Fruit fly (Drosophila melanogaster): ENCODE data around the gene CG33771.
"Not testable (repeated sequence)": the region's sequence is repeated elsewhere in the genome, so short reads cannot be mapped to it uniquely, and the experiment has no call there.

Gene CG33771

DNA sequence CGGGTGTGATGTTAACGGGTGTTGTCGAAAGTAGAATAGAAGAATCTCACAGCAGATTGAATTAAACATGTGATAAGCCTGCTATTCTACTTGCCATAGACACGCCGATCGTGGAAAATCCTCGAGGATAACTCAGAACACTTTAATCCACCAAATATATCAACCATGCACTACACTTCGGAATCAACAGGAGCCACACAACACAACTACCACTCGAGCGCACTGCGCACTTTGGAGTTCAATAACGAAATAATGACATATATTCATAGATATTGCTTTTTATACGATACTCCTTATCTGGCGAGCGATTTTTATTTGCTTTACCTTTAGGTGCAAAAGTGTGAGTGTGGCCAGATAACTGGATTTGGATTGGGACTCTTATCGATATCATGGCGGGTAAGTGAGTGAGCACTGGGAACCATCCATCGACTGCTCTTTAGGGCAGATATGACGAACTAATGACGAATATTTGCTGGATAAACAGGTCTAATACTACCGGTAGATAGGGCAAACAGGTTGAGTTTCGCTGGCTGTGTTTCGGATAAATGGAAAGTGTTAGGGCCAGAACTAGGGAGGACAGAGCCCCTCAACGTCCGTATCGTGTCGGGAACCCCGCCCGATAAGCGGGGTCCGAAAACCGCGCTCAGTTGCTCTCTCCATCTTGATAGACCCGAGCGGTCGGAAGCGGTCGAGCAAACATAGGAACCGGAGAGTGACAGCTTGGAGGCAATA lies 20.2 kb downstream of the CG33771 start, which contains the start of gene Jhbp6:
Gene Jhbp6, plus strand, starts transcription at position 682 of the 732 bp plus-strand sequence.
- no peak for TF ChIP-seq CG17801 (GFP tag; optimal IDR thresholded peaks at IDR 0.05; ENCODE audit: partially characterized antibody)

DNA sequence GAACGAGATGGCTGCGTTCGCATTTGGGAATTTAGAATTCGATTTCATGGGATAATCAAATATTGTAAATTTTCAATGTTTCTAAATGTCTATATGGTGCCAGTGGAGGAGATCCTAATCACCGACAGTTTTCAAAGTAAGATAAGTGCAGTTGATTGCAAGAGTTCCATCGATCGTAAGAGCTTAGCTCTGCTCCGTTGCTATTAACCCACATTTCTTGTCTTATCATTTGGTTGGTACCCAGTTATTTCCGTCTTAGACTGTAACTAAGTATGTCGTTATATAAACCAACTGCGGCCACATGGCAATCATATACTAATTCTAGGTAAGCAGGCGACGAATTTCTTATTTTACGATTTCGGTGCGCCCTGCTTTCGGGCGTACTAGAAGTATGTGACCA lies 21.0 kb downstream of the CG33771 start:
- no peak for TF ChIP-seq CG17801 (GFP tag; optimal IDR thresholded peaks at IDR 0.05; ENCODE audit: partially characterized antibody)

DNA sequence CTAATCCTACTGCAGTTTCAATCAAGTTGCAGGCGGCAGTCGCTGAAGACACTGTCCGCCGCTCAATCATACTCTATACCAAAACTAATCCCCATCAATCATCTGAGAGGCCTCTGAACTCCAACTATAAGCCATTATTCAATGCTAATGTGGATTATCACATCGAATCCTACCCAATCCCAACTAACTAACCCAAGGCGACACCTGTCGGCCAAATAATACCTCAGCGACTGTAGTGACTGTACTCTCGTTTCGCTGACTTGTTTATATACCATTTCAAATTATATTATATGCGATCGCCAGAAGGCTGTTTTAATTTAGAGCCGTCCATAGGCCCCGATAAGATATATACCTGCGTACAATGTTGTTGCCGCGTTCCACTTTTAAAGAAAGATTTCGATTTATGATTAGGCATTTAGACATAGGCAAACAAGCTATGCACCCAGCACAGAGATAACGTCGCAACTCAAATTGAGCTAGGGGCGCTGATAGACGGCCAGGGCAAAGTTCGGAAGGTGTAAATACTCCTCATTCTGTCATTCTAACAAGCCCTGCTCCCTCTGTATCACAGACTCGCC lies 22.6 kb downstream of the CG33771 start:
- no peak for TF ChIP-seq CG17801 (GFP tag; optimal IDR thresholded peaks at IDR 0.05; ENCODE audit: partially characterized antibody)

DNA sequence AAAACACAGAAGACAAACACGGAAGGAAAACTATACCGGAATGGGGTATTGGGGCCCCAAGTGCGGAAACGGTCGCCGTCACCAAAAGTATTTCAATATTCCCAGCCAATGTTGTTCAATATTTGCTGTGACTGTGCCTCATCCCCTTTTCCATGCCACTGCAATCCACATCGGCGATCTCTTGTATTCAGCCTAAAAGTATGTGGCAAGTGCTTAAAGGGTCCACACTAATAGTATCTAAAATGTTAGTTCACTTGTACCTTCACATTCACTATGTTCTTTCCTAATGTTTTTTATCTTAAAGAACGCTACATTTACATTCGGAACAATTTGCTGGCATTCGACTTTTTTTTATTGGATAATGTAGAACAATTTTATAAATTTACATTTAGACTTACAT lies 31.7 kb downstream of the CG33771 start:
- TF ChIP-seq CG17801 (GFP tag; optimal IDR thresholded peaks at IDR 0.05; ENCODE audit: partially characterized antibody), result no peak

DNA sequence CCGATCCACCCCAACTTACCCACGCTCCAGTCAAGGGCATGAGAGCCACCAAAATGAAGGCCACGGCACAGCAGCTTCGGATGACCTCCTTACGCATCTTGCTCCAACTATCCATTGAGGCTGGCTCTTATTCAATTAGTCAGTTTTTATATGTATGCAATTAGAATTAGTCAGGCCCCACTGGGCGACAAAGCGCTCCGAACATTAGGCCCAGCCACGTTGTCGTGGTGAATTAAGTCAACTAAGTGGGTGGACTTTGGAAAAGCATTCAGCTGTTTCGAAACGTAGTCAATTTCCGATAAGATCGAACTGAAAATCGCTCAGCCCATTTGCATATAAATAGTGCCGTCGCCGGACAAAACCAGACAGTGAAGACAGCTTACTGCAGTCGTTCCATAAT lies 37.8 kb downstream of the CG33771 start, which contains the start of the genes CG14455 and CG14456:
Gene CG14455, minus strand, starts transcription at position 101 of the 400 bp plus-strand sequence.
Gene CG14456, plus strand, starts transcription at position 236 of the 400 bp plus-strand sequence.
- no peak for TF ChIP-seq CG17801 (GFP tag; optimal IDR thresholded peaks at IDR 0.05; ENCODE audit: partially characterized antibody)

DNA sequence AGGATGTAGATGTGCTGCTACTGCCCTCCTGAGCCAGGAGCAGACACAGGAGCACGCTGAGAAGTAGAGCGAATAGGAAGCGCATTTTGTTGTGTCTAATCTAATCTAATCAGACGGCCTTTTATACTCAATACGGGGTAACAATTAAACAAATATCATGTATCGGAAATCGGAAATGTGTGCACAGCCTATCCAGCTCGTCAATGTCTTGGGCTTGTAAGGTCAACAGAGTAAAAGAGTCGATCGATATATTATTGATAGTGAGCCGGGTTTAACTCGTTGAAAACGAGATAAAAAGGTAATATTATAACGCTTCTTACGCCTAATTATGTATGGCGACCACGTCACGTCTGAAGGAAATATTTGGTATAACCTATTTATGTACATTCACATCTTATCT lies 43.2 kb downstream of the CG33771 start, which contains the start of gene CG14454:
Gene CG14454, minus strand, starts transcription at position 101 of the 400 bp plus-strand sequence.
- TF ChIP-seq CG17801 (GFP tag; optimal IDR thresholded peaks at IDR 0.05; ENCODE audit: partially characterized antibody), result not testable (repeated sequence)

DNA sequence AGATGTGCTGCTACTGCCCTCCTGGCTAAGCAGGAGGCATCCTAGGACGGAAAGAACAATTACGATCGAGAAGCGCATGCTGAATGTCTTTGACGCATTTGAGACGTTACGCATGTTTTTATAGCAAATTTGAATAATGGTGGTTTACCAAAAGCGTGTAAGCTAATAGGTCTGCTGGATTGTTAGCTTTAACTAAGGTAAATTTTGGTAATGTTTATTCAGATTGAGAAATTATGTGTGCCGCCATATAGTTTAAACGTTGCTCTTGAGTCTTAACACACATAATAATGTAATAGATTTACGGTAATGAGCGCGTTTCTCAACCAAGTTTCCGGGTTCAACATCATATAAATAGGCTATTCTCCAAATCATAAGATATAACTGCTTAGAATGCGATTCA lies 44.5 kb downstream of the CG33771 start, which contains the start of the genes CG12546 and CG14453:
Gene CG12546, minus strand, starts transcription at position 101 of the 400 bp plus-strand sequence.
Gene CG14453, plus strand, starts transcription at position 372 of the 400 bp plus-strand sequence.
- TF ChIP-seq CG17801 (GFP tag; optimal IDR thresholded peaks at IDR 0.05; ENCODE audit: partially characterized antibody), result no peak

DNA sequence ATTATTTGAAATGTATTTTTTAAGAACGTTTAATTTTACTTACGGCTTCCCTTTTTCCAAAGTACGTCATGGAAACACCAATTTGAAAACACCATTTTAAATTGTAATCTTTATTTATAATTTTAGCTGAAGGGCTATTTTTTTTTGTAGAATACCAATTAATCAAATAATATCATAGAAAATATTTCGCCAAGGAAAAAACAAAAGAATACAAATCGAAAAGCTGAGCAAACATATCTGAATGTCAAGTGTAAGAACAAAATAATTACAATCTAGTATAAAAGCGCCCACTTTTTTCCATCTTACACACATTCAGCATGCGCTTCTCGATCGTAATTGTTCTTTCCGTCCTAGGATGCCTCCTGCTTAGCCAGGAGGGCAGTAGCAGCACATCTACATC lies 46.5 kb downstream of the CG33771 start, which contains the start of gene CG14452:
Gene CG14452, plus strand, starts transcription at position 301 of the 400 bp plus-strand sequence.
- TF ChIP-seq CG17801 (GFP tag; optimal IDR thresholded peaks at IDR 0.05; ENCODE audit: partially characterized antibody), result no peak

DNA sequence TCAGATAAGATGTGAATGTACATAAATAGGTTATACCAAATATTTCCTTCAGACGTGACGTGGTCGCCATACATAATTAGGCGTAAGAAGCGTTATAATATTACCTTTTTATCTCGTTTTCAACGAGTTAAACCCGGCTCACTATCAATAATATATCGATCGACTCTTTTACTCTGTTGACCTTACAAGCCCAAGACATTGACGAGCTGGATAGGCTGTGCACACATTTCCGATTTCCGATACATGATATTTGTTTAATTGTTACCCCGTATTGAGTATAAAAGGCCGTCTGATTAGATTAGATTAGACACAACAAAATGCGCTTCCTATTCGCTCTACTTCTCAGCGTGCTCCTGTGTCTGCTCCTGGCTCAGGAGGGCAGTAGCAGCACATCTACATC lies 47.7 kb downstream of the CG33771 start, which contains the start of gene CG32453:
Gene CG32453, plus strand, starts transcription at position 301 of the 400 bp plus-strand sequence.
- TF ChIP-seq CG17801 (GFP tag; optimal IDR thresholded peaks at IDR 0.05; ENCODE audit: partially characterized antibody), result not testable (repeated sequence)

DNA sequence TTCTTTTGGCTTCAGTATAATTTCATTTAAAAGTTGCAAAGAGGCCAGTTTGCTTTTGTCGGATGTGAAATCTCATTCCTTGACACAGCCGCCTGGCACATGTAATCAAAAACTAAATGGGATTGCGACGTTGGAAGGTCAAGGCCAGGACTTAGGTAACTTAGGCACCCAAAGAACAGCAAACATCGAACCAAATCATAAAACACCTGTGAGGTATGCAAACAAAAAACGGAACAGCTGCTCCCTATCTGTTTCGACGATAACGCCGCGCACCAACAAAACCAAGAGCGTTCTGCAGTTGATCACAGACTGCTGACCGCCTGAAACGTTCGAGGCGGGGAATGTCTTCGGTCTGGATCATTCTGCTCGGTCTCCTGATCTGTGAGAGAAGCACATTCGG lies 49.9 kb downstream of the CG33771 start, which contains the start of gene CG45116:
Gene CG45116, plus strand, starts transcription at position 301 of the 400 bp plus-strand sequence.
- TF ChIP-seq CG17801 (GFP tag; optimal IDR thresholded peaks at IDR 0.05; ENCODE audit: partially characterized antibody), result no peak
